Worm (Caenorhabditis elegans): Measurements from ENCODE around the gene hsp-12.2.

DNA sequence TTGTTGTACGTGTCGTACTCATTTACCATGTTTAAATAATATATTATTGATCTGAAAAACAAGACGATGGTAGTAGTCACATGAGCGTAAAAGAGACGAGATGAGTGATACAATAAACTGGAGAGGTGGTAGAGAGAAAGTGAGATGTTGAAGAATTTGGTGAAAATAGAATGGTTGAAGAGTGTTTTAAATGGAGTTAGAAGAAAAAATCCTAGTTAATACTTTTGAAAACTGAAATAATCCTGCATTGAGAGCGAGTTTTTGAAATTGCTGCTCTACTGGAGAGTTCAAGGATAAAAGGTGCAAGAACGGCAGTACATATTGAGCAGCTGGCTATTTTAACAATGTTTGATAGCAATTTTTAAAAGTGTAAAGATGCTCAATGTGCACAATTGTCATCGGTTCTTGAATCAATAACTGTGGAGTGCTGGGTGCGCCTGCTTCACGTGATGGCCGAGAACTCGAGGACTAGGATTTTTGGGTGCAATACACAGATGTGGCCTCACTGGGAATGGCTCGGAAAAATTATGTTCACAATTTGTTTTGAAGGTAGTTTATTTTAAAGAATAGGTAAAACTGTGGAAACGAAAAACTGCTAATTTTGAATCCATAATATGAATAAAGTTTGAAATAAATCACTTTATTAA lies 20.4 kb downstream of the hsp-12.2 start, which contains the start of gene atg-13:
- TF ChIP-seq tbx-2 (tag; optimal IDR thresholded peaks at IDR 0.05) (no peak), sea-2 (GFP tag; optimal IDR thresholded peaks at IDR 0.05) (no peak), pqm-1 (tag; optimal IDR thresholded peaks at IDR 0.05) (no peak), unc-62 (GFP tag; optimal IDR thresholded peaks at IDR 0.05) (no peak), skn-1 (tag; optimal IDR thresholded peaks at IDR 0.05) (no peak), pha-4 (tag; optimal IDR thresholded peaks at IDR 0.05) (peak; percentile 62), ceh-82 (tag; optimal IDR thresholded peaks at IDR 0.05) (no peak), lin-39 (tag; optimal IDR thresholded peaks at IDR 0.05) (no peak)

Data from whole organism, L3 larva.